Fruit fly (Drosophila melanogaster) whole organism, adult: ENCODE results near the gene Proc-R.

Source experiments
- CG12768 ChIP-seq: fragments of 200-800 bp; sonication (Bioruptor generic); optimal IDR thresholded peaks from 2 replicates; lab custom pipeline; 2017; ENCODE audit warnings: missing biosample characterization, missing genetic modification characterization, mild to moderate bottlenecking, moderate library complexity, missing genetic modification reagents
- CG5204 ChIP-seq: fragments of 200-800 bp; sonication (Bioruptor generic); optimal IDR thresholded peaks from 2 replicates; lab custom pipeline; 2016; ENCODE audit warnings: missing biosample characterization, missing genetic modification characterization
- Crg-1 ChIP-seq: fragments of 200-800 bp; sonication (Bioruptor generic); optimal IDR thresholded peaks from 2 replicates; lab custom pipeline; 2016; ENCODE audit warnings: missing biosample characterization, missing genetic modification characterization
- Hr96 ChIP-seq: fragments of 200-800 bp; sonication (Bioruptor generic); optimal IDR thresholded peaks from 2 replicates; lab custom pipeline; 2016; ENCODE audit warnings: missing biosample characterization, missing genetic modification characterization
- kay ChIP-seq: fragments of 200-800 bp; sonication (Bioruptor generic); peaks from one replicate; lab custom pipeline; 2016; ENCODE audit warnings: missing biosample characterization, missing genetic modification characterization, borderline replicate concordance
- ovo ChIP-seq: fragments of 200-800 bp; sonication (Bioruptor generic); optimal IDR thresholded peaks from 2 replicates; lab custom pipeline; 2016; ENCODE audit warnings: missing biosample characterization, missing genetic modification characterization

dm6 chrX:4707237-4708066 lies at the start of gene Proc-R:
- TF ChIP-seq CG5204 (no peak), Hr96 (GFP tag; lab: Kevin White, UChicago) (no peak), Crg-1 (no peak), CG12768 (GFP tag; lab: Kevin White, UChicago) (no peak), kay (GFP tag; lab: Kevin White, UChicago) (no peak), ovo (GFP tag; lab: Kevin White, UChicago) (peak; percentile 47)
